Worm (Caenorhabditis elegans) whole organism, early embryonic: ENCODE data around the gene C54E4.1.

ENCODE experiments used
- F13C5.2 ChIP-seq: sonication (generic microtip); optimal IDR thresholded peaks from 2 replicates; lab custom pipeline; 2017; ENCODE audit warnings: mild to moderate bottlenecking, missing genetic modification characterization, inconsistent platforms, missing compliant biosample characterization
- aly-1 ChIP-seq: sonication (generic microtip); optimal IDR thresholded peaks from 2 replicates; lab custom pipeline; 2016; ENCODE audit warnings: missing genetic modification characterization, missing compliant biosample characterization
- ama-1 ChIP-seq: fragments of 150-350 bp; optimal IDR thresholded peaks from 2 replicates; lab custom pipeline; 2014
- ceh-13 ChIP-seq: fragments of 200-800 bp; sonication (Bioruptor generic); optimal IDR thresholded peaks from 2 replicates; lab custom pipeline; 2018; ENCODE audit warnings: mild to moderate bottlenecking, missing genetic modification characterization, missing compliant biosample characterization
- ets-7 ChIP-seq: sonication (generic microtip); optimal IDR thresholded peaks from 2 replicates; lab custom pipeline; 2016; ENCODE audit warnings: missing genotype, missing genetic modification characterization, missing compliant biosample characterization
- flt-1 ChIP-seq: fragments of 200-800 bp; sonication (Bioruptor generic); IDR thresholded peaks from 2 replicates; pipeline ENCODE4 v1.3.6; 2022; ENCODE audit warnings: missing genetic modification characterization, missing compliant biosample characterization
- hmg-4 ChIP-seq: fragments of 200-800 bp; sonication (Bioruptor generic); optimal IDR thresholded peaks from 2 replicates; lab custom pipeline; 2018; ENCODE audit warnings: mild to moderate bottlenecking, missing genetic modification characterization, missing compliant biosample characterization
- scrt-1 ChIP-seq: fragments of 200-800 bp; sonication (Bioruptor generic); IDR thresholded peaks from 2 replicates; pipeline ENCODE4 v1.3.6; 2022; ENCODE audit warnings: missing genetic modification characterization, missing compliant biosample characterization
- tbx-37 ChIP-seq: fragments of 200-800 bp; sonication (Bioruptor generic); conservative IDR thresholded peaks from 2 replicates; pipeline ENCODE4 v1.3.6; 2022; ENCODE audit warnings: missing genetic modification reagents, missing genetic modification characterization, missing compliant biosample characterization
- tra-4 ChIP-seq: sonication (generic microtip); optimal IDR thresholded peaks from 2 replicates; lab custom pipeline; 2017; ENCODE audit warnings: missing genetic modification characterization, missing compliant biosample characterization

ce11 chrIV:2220147-2220546 lies 44.8 kb downstream of the C54E4.1 start:
- TF ChIP-seq ama-1 (lab: Kevin White, UChicago) (no peak), flt-1 (GFP tag; lab: Robert Waterston, UW) (no peak), tra-4 (no peak), tbx-37 (GFP tag; lab: Robert Waterston, UW) (no peak), hmg-4 (no peak), ets-7 (tag; lab: Kevin White, UChicago) (no peak), ceh-13 (GFP tag; lab: Kevin White, UChicago) (no peak), F13C5.2 (no peak), aly-1 (tag; lab: Kevin White, UChicago) (no peak), scrt-1 (no peak)
